Worm (Caenorhabditis elegans): Measurements from ENCODE around the gene oac-48.

oac-48 gene

DNA sequence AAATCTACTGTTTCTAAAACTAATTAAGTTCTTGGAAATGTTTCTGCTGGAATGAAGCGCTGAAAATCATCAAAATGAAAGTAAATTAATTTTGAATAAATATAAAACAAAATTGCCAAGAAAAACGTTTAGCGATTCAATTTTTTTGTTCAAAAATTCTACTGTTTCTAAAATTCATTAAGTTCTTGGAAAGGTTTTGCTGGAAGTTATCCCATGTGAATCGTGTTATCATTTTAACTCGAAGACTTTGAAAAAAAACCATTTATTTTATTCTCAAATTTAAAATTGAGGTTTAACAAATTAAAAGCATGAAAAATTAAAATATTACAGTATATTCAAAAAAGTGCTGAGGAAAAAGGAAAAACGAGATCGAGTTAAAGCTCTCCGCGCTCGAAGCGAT, 11.2 kb downstream of the oac-48 start:
- TF ChIP-seq nhr-10 (tag; optimal IDR thresholded peaks at IDR 0.05), result no peak
- TF ChIP-seq peb-1 (tag; optimal IDR thresholded peaks at IDR 0.05), result no peak
- TF ChIP-seq alr-1 (tag; optimal IDR thresholded peaks at IDR 0.05), result no peak
- no peak for TF ChIP-seq sem-4 (tag; optimal IDR thresholded peaks at IDR 0.05)
- no peak for TF ChIP-seq mdl-1 (tag; optimal IDR thresholded peaks at IDR 0.05)
- TF ChIP-seq lin-39 (tag; optimal IDR thresholded peaks at IDR 0.05), result no peak
- no peak for TF ChIP-seq ceh-16 (tag; optimal IDR thresholded peaks at IDR 0.05)
- TF ChIP-seq dmd-4 (tag; optimal IDR thresholded peaks at IDR 0.05), result no peak
- TF ChIP-seq mab-5 (tag; optimal IDR thresholded peaks at IDR 0.05), result no peak
- TF ChIP-seq sma-9 (GFP tag; optimal IDR thresholded peaks at IDR 0.05), result no peak
- no peak for TF ChIP-seq sma-9 (tag; optimal IDR thresholded peaks at IDR 0.05)
- no peak for TF ChIP-seq sma-3 (GFP tag; optimal IDR thresholded peaks at IDR 0.05)
- no peak for TF ChIP-seq unc-55 (GFP tag; optimal IDR thresholded peaks at IDR 0.05)
- no peak for TF ChIP-seq nhr-11 (tag; optimal IDR thresholded peaks at IDR 0.05)
- TF ChIP-seq mbf-1 (tag; optimal IDR thresholded peaks at IDR 0.05), result no peak
- TF ChIP-seq ama-1 (optimal IDR thresholded peaks at IDR 0.05), result no peak

DNA sequence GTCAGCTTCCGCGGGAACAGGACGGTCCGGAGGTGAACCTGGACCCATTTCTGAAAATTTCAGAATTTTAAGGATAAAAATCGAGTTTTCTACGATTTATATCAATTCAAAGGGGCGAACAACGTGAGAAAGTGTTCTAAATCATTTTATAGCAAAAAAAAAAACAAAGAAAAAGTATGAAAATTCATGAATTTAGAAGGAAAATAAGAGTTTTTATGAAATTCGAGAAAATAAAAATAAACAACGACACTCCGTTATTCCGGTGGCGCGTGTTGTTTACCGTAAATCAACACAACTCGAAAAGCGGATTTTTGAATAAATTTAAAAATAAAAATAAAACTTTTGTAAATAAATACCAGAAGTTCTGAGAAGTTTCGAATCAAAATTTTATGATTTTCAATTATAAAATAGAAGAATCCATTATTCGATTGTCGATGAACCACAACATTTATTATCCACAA, 13.4 kb downstream of the oac-48 start, which contains the start of gene nyn-1:
Gene nyn-1 (minus strand): TSS at position 51 of the 461 bp plus-strand sequence.
- TF ChIP-seq dmd-4 (tag; optimal IDR thresholded peaks at IDR 0.05), result no peak
- no peak for TF ChIP-seq blmp-1 (tag; optimal IDR thresholded peaks at IDR 0.05; ENCODE audit: insufficient read depth)
- no peak for TF ChIP-seq gmeb-1 (tag; optimal IDR thresholded peaks at IDR 0.05)
- no peak for TF ChIP-seq mab-5 (tag; optimal IDR thresholded peaks at IDR 0.05)
- TF ChIP-seq nhr-6 (tag; optimal IDR thresholded peaks at IDR 0.05), result no peak
- TF ChIP-seq nhr-10 (tag; optimal IDR thresholded peaks at IDR 0.05), result no peak
- TF ChIP-seq nhr-25 (tag; optimal IDR thresholded peaks at IDR 0.05), result no peak
- TF ChIP-seq zag-1 (tag; optimal IDR thresholded peaks at IDR 0.05), result no peak
- TF ChIP-seq mdl-1 (tag; optimal IDR thresholded peaks at IDR 0.05), result no peak
- no peak for TF ChIP-seq nhr-21 (tag; optimal IDR thresholded peaks at IDR 0.05)
- no peak for TF ChIP-seq lin-11 (tag; optimal IDR thresholded peaks at IDR 0.05)

DNA sequence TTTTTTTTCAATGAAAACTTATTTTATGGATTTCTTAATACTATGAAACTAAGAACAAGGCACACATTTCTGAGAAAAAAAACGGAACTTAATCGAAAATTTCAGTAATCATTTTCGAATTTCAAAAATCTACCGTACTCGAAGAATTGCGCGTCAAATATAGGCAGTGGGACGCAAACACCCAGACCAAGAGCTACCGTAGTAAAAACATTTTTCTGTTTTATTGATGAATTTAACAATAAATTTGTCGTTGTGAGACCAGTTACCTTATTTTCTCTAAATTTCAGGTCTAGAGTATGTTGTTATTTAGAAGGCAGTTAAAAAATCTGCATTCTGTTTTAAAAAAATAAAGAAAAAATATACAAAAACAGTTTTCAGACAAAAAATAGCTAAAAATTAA, 14.0 kb downstream of the oac-48 start:
- no peak for TF ChIP-seq sem-4 (tag; optimal IDR thresholded peaks at IDR 0.05)
- no peak for TF ChIP-seq F13H6.1 (tag; optimal IDR thresholded peaks at IDR 0.05)
- no peak for TF ChIP-seq unc-55 (GFP tag; optimal IDR thresholded peaks at IDR 0.05)
- TF ChIP-seq nhr-11 (tag; optimal IDR thresholded peaks at IDR 0.05), result no peak
- TF ChIP-seq unc-39 (tag; optimal IDR thresholded peaks at IDR 0.05), result no peak
- no peak for TF ChIP-seq ztf-1 (GFP tag; conservative IDR thresholded peaks at IDR 0.05)
- no peak for TF ChIP-seq ztf-4 (tag; optimal IDR thresholded peaks at IDR 0.05)
- TF ChIP-seq snpc-4 (tag; optimal IDR thresholded peaks at IDR 0.05), result no peak
- TF ChIP-seq elt-1 (tag; optimal IDR thresholded peaks at IDR 0.05), result no peak
- TF ChIP-seq mab-5 (tag; optimal IDR thresholded peaks at IDR 0.05), result no peak
- no peak for TF ChIP-seq ceh-16 (tag; optimal IDR thresholded peaks at IDR 0.05)
- TF ChIP-seq blmp-1 (tag; optimal IDR thresholded peaks at IDR 0.05; ENCODE audit: insufficient read depth), result no peak
- no peak for TF ChIP-seq lsy-2 (tag; optimal IDR thresholded peaks at IDR 0.05)

DNA sequence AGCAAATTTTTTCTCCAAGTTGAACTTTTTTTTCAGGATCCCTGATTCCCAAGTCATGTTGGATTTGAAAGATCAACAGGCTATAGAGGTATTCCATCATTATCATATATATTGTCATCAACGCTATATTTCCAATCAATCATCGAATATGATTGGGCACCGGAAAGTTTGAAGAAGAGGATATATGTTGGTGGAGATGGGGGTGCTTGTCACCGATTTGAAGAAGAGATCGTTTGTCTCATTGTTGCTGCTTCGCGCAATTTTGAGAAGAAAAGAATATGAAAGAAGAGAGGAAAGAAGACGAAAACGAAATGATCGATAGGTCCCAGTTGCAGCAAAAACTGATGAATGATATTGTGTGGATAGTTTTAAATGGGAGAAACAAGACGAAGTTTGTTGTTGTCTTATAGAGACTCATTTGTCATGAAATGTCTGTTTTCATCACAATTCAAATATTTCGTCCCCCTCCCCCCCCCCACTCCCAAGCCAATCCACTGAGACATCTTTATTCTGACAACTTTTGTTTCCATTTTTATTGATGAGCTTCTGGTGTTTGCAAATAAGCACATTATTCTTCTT, 15.8 kb downstream of the oac-48 start, which contains the start of gene T23G4.2:
Gene T23G4.2 (minus strand): TSS at position 255 of the 579 bp plus-strand sequence.
- TF ChIP-seq nhr-129 (tag; optimal IDR thresholded peaks at IDR 0.05) (peak; percentile 27), sma-9 (GFP tag; optimal IDR thresholded peaks at IDR 0.05) (no peak), sma-9 (tag; optimal IDR thresholded peaks at IDR 0.05) (no peak), zag-1 (tag; optimal IDR thresholded peaks at IDR 0.05) (peak; percentile 11), unc-39 (tag; optimal IDR thresholded peaks at IDR 0.05) (no peak), fos-1 (tag; optimal IDR thresholded peaks at IDR 0.05) (no peak), blmp-1 (tag; optimal IDR thresholded peaks at IDR 0.05; ENCODE audit: insufficient read depth) (no peak), crh-2 (tag; optimal IDR thresholded peaks at IDR 0.05) (peak; percentile 2), sem-4 (tag; optimal IDR thresholded peaks at IDR 0.05) (no peak), mab-5 (tag; optimal IDR thresholded peaks at IDR 0.05) (peak; percentile 89), snpc-4 (tag; optimal IDR thresholded peaks at IDR 0.05) (no peak), unc-62 (GFP tag; optimal IDR thresholded peaks at IDR 0.05) (peak; percentile 41), ztf-4 (tag; optimal IDR thresholded peaks at IDR 0.05) (no peak)

DNA sequence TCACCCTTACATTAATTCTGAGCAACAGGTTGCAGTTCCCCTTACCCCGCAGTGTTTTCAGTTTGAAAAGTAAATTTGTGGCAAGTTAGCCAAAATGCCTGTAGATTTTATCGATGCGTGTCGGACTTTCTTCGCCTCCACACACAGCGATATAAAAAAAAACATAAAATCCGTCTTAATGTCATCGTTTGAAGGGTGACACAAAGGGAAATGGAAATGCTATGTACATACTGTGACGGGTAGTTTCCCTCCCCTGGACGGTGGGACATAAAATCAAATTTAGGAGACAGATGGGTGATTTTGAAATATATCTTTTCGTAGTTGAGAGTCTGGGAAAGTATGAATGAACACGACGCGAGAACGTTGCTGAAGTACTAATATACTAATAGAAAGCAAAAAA, 18.9 kb downstream of the oac-48 start:
- TF ChIP-seq mbf-1 (tag; optimal IDR thresholded peaks at IDR 0.05), result no peak
- no peak for TF ChIP-seq nhr-237 (tag; optimal IDR thresholded peaks at IDR 0.05)
- no peak for TF ChIP-seq mab-5 (tag; optimal IDR thresholded peaks at IDR 0.05)
- TF ChIP-seq ceh-16 (tag; optimal IDR thresholded peaks at IDR 0.05), result no peak
- no peak for TF ChIP-seq peb-1 (tag; optimal IDR thresholded peaks at IDR 0.05)
- peak; percentile 10 for TF ChIP-seq nhr-25 (tag; optimal IDR thresholded peaks at IDR 0.05)
- no peak for TF ChIP-seq unc-55 (GFP tag; optimal IDR thresholded peaks at IDR 0.05)
- peak; percentile 38 for TF ChIP-seq nhr-129 (tag; optimal IDR thresholded peaks at IDR 0.05)
